Fruit fly (Drosophila melanogaster) whole organism, embryonic: ENCODE results near the gene SmydA-9.

Experiments used
- B-H1 ChIP-seq: fragments of 200-800 bp; sonication (Bioruptor generic); IDR thresholded peaks from 3 replicates; pipeline ENCODE4 v1.3.6; 2022; ENCODE audit warnings: missing biosample characterization, missing genetic modification characterization
- BEAF-32 ChIP-seq: fragments of 200-800 bp; sonication (Bioruptor generic); optimal IDR thresholded peaks from 3 replicates; lab custom pipeline; 2017; ENCODE audit warnings: missing biosample characterization, missing genetic modification characterization, mild to moderate bottlenecking, moderate library complexity, missing genetic modification reagents
- CG10267 ChIP-seq: fragments of 200-800 bp; sonication (Bioruptor generic); optimal IDR thresholded peaks from 2 replicates; lab custom pipeline; 2018; ENCODE audit warnings: missing biosample characterization, mild to moderate bottlenecking, missing genetic modification characterization, moderate library complexity
- CG11504 ChIP-seq: fragments of 200-800 bp; sonication (Bioruptor generic); optimal IDR thresholded peaks from 3 replicates; lab custom pipeline; 2019; ENCODE audit warnings: missing biosample characterization, mild to moderate bottlenecking, missing genetic modification characterization, moderate library complexity
- CG12659 ChIP-seq: fragments of 200-800 bp; sonication (Bioruptor generic); optimal IDR thresholded peaks from 3 replicates; lab custom pipeline; 2017; ENCODE audit warnings: mild to moderate bottlenecking, missing biosample characterization, missing genetic modification reagents, missing genetic modification characterization
- CG13424 ChIP-seq: fragments of 200-800 bp; sonication (Bioruptor generic); optimal IDR thresholded peaks from 2 replicates; lab custom pipeline; 2019; ENCODE audit warnings: missing biosample characterization, mild to moderate bottlenecking, missing genetic modification characterization, moderate library complexity
- CG14710 ChIP-seq: fragments of 200-800 bp; sonication (Bioruptor generic); optimal IDR thresholded peaks from 3 replicates; lab custom pipeline; 2019; ENCODE audit warnings: missing biosample characterization, mild to moderate bottlenecking, missing genetic modification characterization, moderate library complexity
- CG1603 ChIP-seq: fragments of 200-800 bp; sonication (Bioruptor generic); optimal IDR thresholded peaks from 2 replicates; lab custom pipeline; 2019; ENCODE audit warnings: missing biosample characterization, mild to moderate bottlenecking, missing genetic modification characterization, moderate library complexity
- CG16813 ChIP-seq: fragments of 200-800 bp; sonication (Bioruptor generic); IDR thresholded peaks from 3 replicates; pipeline ENCODE4 v1.3.6; 2022; ENCODE audit warnings: missing biosample characterization, missing genetic modification characterization; ENCODE audit not compliant: partially characterized antibody
- CG17359 ChIP-seq: fragments of 200-800 bp; sonication (Bioruptor generic); optimal IDR thresholded peaks from 3 replicates; lab custom pipeline; 2018; ENCODE audit warnings: missing biosample characterization, mild to moderate bottlenecking, missing genetic modification characterization, moderate library complexity
- CG17829 ChIP-seq: fragments of 200-800 bp; optimal IDR thresholded peaks from 2 replicates; lab custom pipeline; 2019; ENCODE audit warnings: missing biosample characterization, mild to moderate bottlenecking, missing genetic modification characterization, moderate library complexity
- CG2116 ChIP-seq: fragments of 200-800 bp; sonication (Bioruptor generic); optimal IDR thresholded peaks from 3 replicates; lab custom pipeline; 2018; ENCODE audit warnings: missing biosample characterization, mild to moderate bottlenecking, missing genetic modification characterization
- CG2712 ChIP-seq: fragments of 200-800 bp; optimal IDR thresholded peaks from 3 replicates; lab custom pipeline; 2019; ENCODE audit warnings: missing biosample characterization, mild to moderate bottlenecking, missing genetic modification characterization, moderate library complexity
- CG33213 ChIP-seq: fragments of 200-800 bp; sonication (Bioruptor generic); optimal IDR thresholded peaks from 3 replicates; lab custom pipeline; 2016; ENCODE audit warnings: missing biosample characterization, missing genetic modification characterization
- CG3847 ChIP-seq: fragments of 200-800 bp; sonication (Bioruptor generic); IDR thresholded peaks from 2 replicates; pipeline ENCODE4 v1.3.6; 2022; ENCODE audit warnings: missing biosample characterization, missing genetic modification characterization
- CG4617 ChIP-seq: fragments of 200-800 bp; sonication (Bioruptor generic); optimal IDR thresholded peaks from 3 replicates; lab custom pipeline; 2016; ENCODE audit warnings: missing biosample characterization, missing genetic modification characterization, borderline replicate concordance
- CG7928 ChIP-seq: fragments of 200-800 bp; sonication (Bioruptor generic); optimal IDR thresholded peaks from 2 replicates; lab custom pipeline; 2017; ENCODE audit warnings: missing biosample characterization, mild to moderate bottlenecking, missing genetic modification characterization
- CG8290 ChIP-seq, 3 experiments: fragments of 200-800 bp; sonication (Bioruptor generic); optimal IDR thresholded peaks; 2 replicates each; lab custom pipeline; 2016 to 2019; ENCODE audit warnings: missing biosample characterization in 3 of 3, missing genetic modification characterization in 3 of 3, mild to moderate bottlenecking in 2 of 3, moderate library complexity in 1 of 3
- CG8924 ChIP-seq: fragments of 200-800 bp; optimal IDR thresholded peaks from 3 replicates; lab custom pipeline; 2019; ENCODE audit warnings: missing biosample characterization, mild to moderate bottlenecking, missing genetic modification characterization, moderate library complexity
- CkIIα-i1 ChIP-seq: fragments of 200-800 bp; sonication (Bioruptor generic); IDR thresholded peaks from 2 replicates; pipeline ENCODE4 v1.3.6; 2022; ENCODE audit warnings: missing biosample characterization, missing genetic modification characterization
- CoRest ChIP-seq: fragments of 200-800 bp; sonication (Bioruptor generic); optimal IDR thresholded peaks from 3 replicates; lab custom pipeline; 2018; ENCODE audit warnings: missing biosample characterization, mild to moderate bottlenecking, missing genetic modification characterization, moderate library complexity
- Dp ChIP-seq: fragments of 200-800 bp; sonication (Bioruptor generic); optimal IDR thresholded peaks from 2 replicates; lab custom pipeline; 2018; ENCODE audit warnings: missing biosample characterization, mild to moderate bottlenecking, missing genetic modification characterization, moderate library complexity
- E2f2 ChIP-seq: fragments of 200-800 bp; sonication (Bioruptor generic); IDR thresholded peaks from 2 replicates; pipeline ENCODE4 v1.3.6; 2022; ENCODE audit warnings: missing biosample characterization, missing genetic modification characterization
- Elba2 ChIP-seq: fragments of 200-800 bp; sonication (Bioruptor generic); optimal IDR thresholded peaks from 3 replicates; lab custom pipeline; 2016; ENCODE audit warnings: missing biosample characterization, missing genetic modification characterization
- H2.0 ChIP-seq: fragments of 200-800 bp; sonication (Bioruptor generic); IDR thresholded peaks from 2 replicates; pipeline ENCODE4 v1.3.6; 2022; ENCODE audit warnings: missing biosample characterization, missing genetic modification characterization
- HmgZ ChIP-seq: fragments of 200-800 bp; sonication (Bioruptor generic); optimal IDR thresholded peaks from 2 replicates; lab custom pipeline; 2018; ENCODE audit warnings: missing biosample characterization, mild to moderate bottlenecking, missing genetic modification characterization
- Hmr ChIP-seq: fragments of 200-800 bp; sonication (Bioruptor generic); optimal IDR thresholded peaks from 3 replicates; lab custom pipeline; 2017; ENCODE audit warnings: mild to moderate bottlenecking, missing biosample characterization, missing genetic modification reagents, missing genetic modification characterization
- MBD-R2 ChIP-seq: fragments of 200-800 bp; sonication (Bioruptor generic); IDR thresholded peaks from 2 replicates; pipeline ENCODE4 v1.3.6; 2022; ENCODE audit warnings: missing biosample characterization, missing genetic modification characterization
- MESR4 ChIP-seq: fragments of 200-800 bp; sonication (Bioruptor generic); optimal IDR thresholded peaks from 2 replicates; lab custom pipeline; 2018; ENCODE audit warnings: missing biosample characterization, mild to moderate bottlenecking, missing genetic modification characterization, moderate library complexity
- MTF-1 ChIP-seq: fragments of 200-800 bp; sonication (Bioruptor generic); optimal IDR thresholded peaks from 2 replicates; lab custom pipeline; 2018; ENCODE audit warnings: missing biosample characterization, mild to moderate bottlenecking, missing genetic modification characterization, borderline replicate concordance
- Med ChIP-seq: fragments of 200-800 bp; sonication (Bioruptor generic); peaks from one replicate; lab custom pipeline; 2016; ENCODE audit warnings: missing biosample characterization, missing genetic modification characterization, mild to moderate bottlenecking, inconsistent platforms, moderate library complexity
- chinmo ChIP-seq: fragments of 200-800 bp; sonication (Bioruptor generic); IDR thresholded peaks from 4 replicates; pipeline ENCODE4 v1.3.6; 2022; ENCODE audit warnings: missing biosample characterization, missing genetic modification characterization; ENCODE audit not compliant: partially characterized antibody
- crol ChIP-seq: fragments of 200-800 bp; sonication (Bioruptor generic); IDR thresholded peaks from 2 replicates; pipeline ENCODE4 v1.3.6; 2022; ENCODE audit warnings: missing biosample characterization, missing genetic modification characterization
- crp ChIP-seq, 2 experiments: fragments of 200-800 bp; sonication (Bioruptor generic); optimal IDR thresholded peaks; 2 replicates in 1 of 2; 3 replicates in 1 of 2; lab custom pipeline; 2017; ENCODE audit warnings: missing biosample characterization in 2 of 2, missing genetic modification characterization in 2 of 2, mild to moderate bottlenecking in 1 of 2, moderate library complexity in 1 of 2
- fd96Cb ChIP-seq: fragments of 200-800 bp; sonication (Bioruptor generic); optimal IDR thresholded peaks from 2 replicates; lab custom pipeline; 2018; ENCODE audit warnings: missing biosample characterization, mild to moderate bottlenecking, missing genetic modification characterization, moderate library complexity
- nom ChIP-seq: fragments of 200-800 bp; sonication (Bioruptor generic); optimal IDR thresholded peaks from 2 replicates; lab custom pipeline; 2017; ENCODE audit warnings: missing biosample characterization, missing genetic modification characterization, mild to moderate bottlenecking, moderate library complexity, missing genetic modification reagents
- prd ChIP-seq, 3 experiments: fragments of >200 bp in 2 of 3; fragments of 200-800 bp in 1 of 3; sonication (Bioruptor generic) in 1 of 3; optimal IDR thresholded peaks in 2 of 3; IDR thresholded peaks in 1 of 3; 2 replicates in 2 of 3; 3 replicates in 1 of 3; pipeline versions ENCODE4 v1.3.6 to Lab custom; 2017 to 2022; ENCODE audit warnings: missing biosample characterization in 1 of 3, missing genetic modification characterization in 1 of 3
- row ChIP-seq: fragments of 200-800 bp; sonication (Bioruptor generic); IDR thresholded peaks from 3 replicates; pipeline ENCODE4 v1.3.6; 2022; ENCODE audit warnings: missing biosample characterization, missing genetic modification characterization
- salm ChIP-seq: fragments of 200-800 bp; sonication (Bioruptor generic); optimal IDR thresholded peaks from 2 replicates; lab custom pipeline; 2018; ENCODE audit warnings: missing biosample characterization, mild to moderate bottlenecking, missing genetic modification characterization
- scrt ChIP-seq: fragments of 200-800 bp; sonication (Bioruptor generic); optimal IDR thresholded peaks from 2 replicates; lab custom pipeline; 2018; ENCODE audit warnings: missing biosample characterization, mild to moderate bottlenecking, missing genetic modification characterization, moderate library complexity
- sens ChIP-seq: fragments of 200-800 bp; sonication (Bioruptor generic); peaks from one replicate; lab custom pipeline; 2016; ENCODE audit warnings: missing biosample characterization, missing genetic modification characterization
- sqz ChIP-seq: fragments of 200-800 bp; sonication (Bioruptor generic); optimal IDR thresholded peaks from 3 replicates; lab custom pipeline; 2018; ENCODE audit warnings: missing biosample characterization, mild to moderate bottlenecking, missing genetic modification characterization
- stwl ChIP-seq: fragments of 200-800 bp; sonication (Bioruptor generic); optimal IDR thresholded peaks from 3 replicates; lab custom pipeline; 2018; ENCODE audit warnings: missing biosample characterization, mild to moderate bottlenecking, missing genetic modification characterization, moderate library complexity
- trem ChIP-seq: fragments of 200-800 bp; optimal IDR thresholded peaks from 3 replicates; lab custom pipeline; 2019; ENCODE audit warnings: missing biosample characterization, mild to moderate bottlenecking, missing genetic modification characterization, moderate library complexity
- trh ChIP-seq: fragments of 200-800 bp; sonication (Bioruptor generic); optimal IDR thresholded peaks from 2 replicates; lab custom pipeline; 2016; ENCODE audit warnings: missing biosample characterization, missing genetic modification characterization

Gene SmydA-9

DNA sequence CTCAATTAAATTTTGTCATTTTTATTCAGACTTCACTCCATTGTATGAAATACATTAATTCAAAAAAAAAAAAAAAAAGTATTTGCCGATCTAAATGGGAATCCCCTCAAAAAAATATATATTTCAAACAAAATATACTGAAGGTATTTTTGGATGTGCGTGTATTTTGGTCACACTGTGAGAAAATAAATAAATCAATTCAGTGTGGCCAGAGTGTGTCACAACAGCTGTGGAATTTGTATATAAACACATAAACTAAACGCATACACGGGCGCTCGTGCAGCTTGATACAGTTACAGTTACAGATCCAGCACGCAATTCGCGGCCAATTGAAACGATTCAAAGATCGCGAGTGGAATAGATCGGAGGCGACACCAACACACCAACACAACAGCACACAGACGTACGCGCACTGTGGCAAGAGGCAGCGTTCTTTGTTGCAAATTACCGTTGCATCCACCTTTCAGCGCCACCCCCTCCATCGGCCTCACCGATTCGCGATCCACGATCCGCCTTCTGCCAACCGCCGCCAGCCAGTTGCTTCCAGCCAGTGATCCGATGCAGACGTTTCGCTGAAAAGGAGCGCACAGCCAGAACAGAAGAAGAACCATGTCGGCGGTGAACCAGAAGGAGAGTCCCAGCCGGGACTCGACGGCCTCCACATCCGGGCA, 39.6 kb upstream of the SmydA-9 start, which contains the start of gene CG17754 (continued):
- TF ChIP-seq CG16813 (GFP tag; lab: Robert Waterston, UW) (peak; percentile 19; the same call in 1 of the 3 replicates), trem (peak; percentile 29), CG33213 (GFP tag; lab: Kevin White, UChicago) (peak; percentile 35), CG4617 (GFP tag; lab: Kevin White, UChicago) (peak; percentile 16), MESR4 (GFP tag; lab: Kevin White, UChicago) (peak; percentile 50), nom (peak; percentile 48), CG17359 (tag; lab: Kevin White, UChicago) (peak; percentile 44), row (GFP tag; lab: Robert Waterston, UW) (peak; percentile 34; the same call in 1 of the 3 replicates), CkIIα-i1 (GFP tag; lab: Robert Waterston, UW) (no peak), CG12659 (GFP tag; lab: Kevin White, UChicago) (peak; percentile 27), E2f2 (GFP tag; lab: Robert Waterston, UW) (peak; percentile 57), trh (GFP tag; lab: Kevin White, UChicago) (no peak), sqz (peak; percentile 52), CoRest (tag; lab: Kevin White, UChicago) (peak; percentile 79), CG3847 (GFP tag; lab: Robert Waterston, UW) (peak; percentile 38), CG7928 (GFP tag; lab: Kevin White, UChicago) (no peak), crp (GFP tag; optimal IDR thresholded peaks at IDR 0.05; lab: Kevin White, UChicago) (peak; percentile 21 to 83), salm (tag; lab: Kevin White, UChicago) (no peak), CG2116 (GFP tag; lab: Kevin White, UChicago) (peak; percentile 27), HmgZ (tag; lab: Kevin White, UChicago) (peak; percentile 2), stwl (tag; lab: Kevin White, UChicago) (peak; percentile 77), CG8924 (peak; percentile 34), CG17829 (tag; lab: Kevin White, UChicago) (peak; percentile 0), CG2712 (tag; lab: Kevin White, UChicago) (peak; percentile 13), Dp (GFP tag; lab: Kevin White, UChicago) (peak; percentile 33), CG8290 (GFP tag; optimal IDR thresholded peaks at IDR 0.05; lab: Kevin White, UChicago) (peak; percentile 9), CG8290 (tag; optimal IDR thresholded peaks at IDR 0.05; lab: Kevin White, UChicago) (no peak), chinmo (GFP tag; lab: Robert Waterston, UW) (0 out of 4 replicates have a peak, but pooled peaks have one; percentile 47), H2.0 (GFP tag; lab: Robert Waterston, UW) (no peak), B-H1 (GFP tag; lab: Robert Waterston, UW) (no peak), scrt (GFP tag; lab: Kevin White, UChicago) (no peak), sens (GFP tag; lab: Kevin White, UChicago) (peak; percentile 6), CG1603 (tag; lab: Kevin White, UChicago) (peak; percentile 8), CG14710 (tag; lab: Kevin White, UChicago) (peak; percentile 47), MTF-1 (GFP tag; lab: Kevin White, UChicago) (no peak), MBD-R2 (GFP tag; lab: Robert Waterston, UW) (peak; percentile 87), fd96Cb (tag; lab: Kevin White, UChicago) (no peak), BEAF-32 (GFP tag; lab: Kevin White, UChicago) (peak; percentile 31), Med (GFP tag; lab: Kevin White, UChicago) (peak; percentile 69), Hmr (GFP tag; lab: Kevin White, UChicago) (peak; percentile 21), CG11504 (tag; lab: Kevin White, UChicago) (peak; percentile 40), crol (GFP tag; lab: Robert Waterston, UW) (peak; percentile 35; the same call in 1 of the 2 replicates), prd (optimal IDR thresholded peaks at IDR 0.05; lab: Kevin White, UChicago) (no peak), prd (GFP tag; IDR thresholded peaks at IDR 0.05; lab: Robert Waterston, UW) (no peak), Elba2 (GFP tag; lab: Kevin White, UChicago) (peak; percentile 19), CG13424 (no peak), CG10267 (tag; lab: Kevin White, UChicago) (peak; percentile 14)
